Worm (Caenorhabditis elegans) whole organism, midembryonic: Measurements from ENCODE around the gene T24E12.13.
"Not testable (repeated sequence)": the region's sequence is repeated elsewhere in the genome, so short reads cannot be mapped to it uniquely, and the experiment has no call there.

ENCODE experiments used
- T22C8.4 ChIP-seq: fragments of 200-800 bp; sonication (Bioruptor generic); IDR thresholded peaks from 2 replicates; pipeline ENCODE4 v1.3.6; 2022; ENCODE audit warnings: missing genetic modification characterization, missing compliant biosample characterization
- cog-1 ChIP-seq: sonication (generic microtip); optimal IDR thresholded peaks from 2 replicates; lab custom pipeline; 2016; ENCODE audit warnings: missing genetic modification characterization, missing compliant biosample characterization
- flt-1 ChIP-seq: fragments of 200-800 bp; sonication (Bioruptor generic); IDR thresholded peaks from 2 replicates; pipeline ENCODE4 v1.3.6; 2022; ENCODE audit warnings: missing genetic modification characterization, missing compliant biosample characterization
- klf-2 ChIP-seq: fragments of 200-800 bp; sonication (Bioruptor generic); conservative IDR thresholded peaks from 2 replicates; pipeline ENCODE4 v1.3.6; 2022; ENCODE audit warnings: missing genetic modification reagents, missing genetic modification characterization, missing compliant biosample characterization
- med-1 ChIP-seq: sonication (generic microtip); optimal IDR thresholded peaks from 2 replicates; lab custom pipeline; 2017; ENCODE audit warnings: missing genetic modification characterization, mild to moderate bottlenecking, missing compliant biosample characterization, antibody characterized with exemption, missing genetic modification reagents; ENCODE audit not compliant: insufficient read depth
- ref-1 ChIP-seq: fragments of 200-800 bp; sonication (Bioruptor generic); conservative IDR thresholded peaks from 2 replicates; pipeline ENCODE4 v1.3.6; 2022; ENCODE audit warnings: missing genetic modification reagents, missing genetic modification characterization, missing compliant biosample characterization
- tab-1 ChIP-seq: fragments of 200-800 bp; sonication (Bioruptor generic); IDR thresholded peaks from 2 replicates; pipeline ENCODE4 v1.3.6; 2022; ENCODE audit warnings: missing genetic modification characterization, missing compliant biosample characterization
- ztf-23 ChIP-seq: fragments of 200-800 bp; sonication (Bioruptor generic); IDR thresholded peaks from 2 replicates; pipeline ENCODE4 v1.3.6; 2022; ENCODE audit warnings: missing genetic modification reagents, missing genetic modification characterization, missing compliant biosample characterization
- ztf-29 ChIP-seq: fragments of 200-800 bp; sonication (Bioruptor generic); IDR thresholded peaks from 2 replicates; pipeline ENCODE4 v1.3.6; 2022; ENCODE audit warnings: missing genetic modification reagents, missing genetic modification characterization, missing compliant biosample characterization

T24E12.13 gene

DNA sequence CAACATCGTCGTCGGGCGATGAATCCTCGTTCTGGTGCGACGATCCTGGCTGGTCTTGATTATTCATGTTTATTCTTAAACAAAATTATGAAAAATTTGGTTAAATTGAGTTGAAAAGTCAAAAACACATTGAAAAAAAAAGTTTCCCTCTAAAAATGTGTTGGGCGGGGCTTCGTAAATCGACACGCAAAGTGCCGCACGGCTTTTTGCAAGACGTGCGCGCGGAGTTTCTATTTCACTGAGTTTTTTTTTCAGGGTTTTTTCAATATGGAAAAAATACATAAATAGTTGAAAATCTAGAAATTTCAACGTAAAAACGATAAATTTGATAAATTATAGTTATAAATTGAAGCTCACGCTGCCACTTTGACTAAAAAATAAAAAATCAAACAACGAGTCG lies 20.9 kb downstream of the T24E12.13 start, which contains the start of gene F54D10.5:
Gene F54D10.5, minus strand, starts transcription at position 74 of the 400 bp plus-strand sequence.
- no peak for TF ChIP-seq tab-1 (GFP tag; lab: Robert Waterston, UW)
- TF ChIP-seq T22C8.4 (GFP tag; lab: Robert Waterston, UW) = no peak
- TF ChIP-seq flt-1 (GFP tag; lab: Robert Waterston, UW) = 0 out of 2 replicates have a peak, but pooled peaks have one; percentile 18
- no peak for TF ChIP-seq cog-1 (tag; lab: Kevin White, UChicago)
- no peak for TF ChIP-seq ztf-29
- TF ChIP-seq med-1 = peak; percentile 65
- TF ChIP-seq klf-2 (GFP tag; lab: Robert Waterston, UW) = no peak
- no peak for TF ChIP-seq ref-1 (GFP tag; lab: Robert Waterston, UW)
- TF ChIP-seq ztf-23 (GFP tag; lab: Robert Waterston, UW) = peak; percentile 50; the same call in 1 of the 2 replicates

ce11 chrII:3808643-3809042 lies 21.4 kb downstream of the T24E12.13 start:
- TF ChIP-seq tab-1 (GFP tag; lab: Robert Waterston, UW) = no peak
- no peak for TF ChIP-seq cog-1 (tag; lab: Kevin White, UChicago)

DNA sequence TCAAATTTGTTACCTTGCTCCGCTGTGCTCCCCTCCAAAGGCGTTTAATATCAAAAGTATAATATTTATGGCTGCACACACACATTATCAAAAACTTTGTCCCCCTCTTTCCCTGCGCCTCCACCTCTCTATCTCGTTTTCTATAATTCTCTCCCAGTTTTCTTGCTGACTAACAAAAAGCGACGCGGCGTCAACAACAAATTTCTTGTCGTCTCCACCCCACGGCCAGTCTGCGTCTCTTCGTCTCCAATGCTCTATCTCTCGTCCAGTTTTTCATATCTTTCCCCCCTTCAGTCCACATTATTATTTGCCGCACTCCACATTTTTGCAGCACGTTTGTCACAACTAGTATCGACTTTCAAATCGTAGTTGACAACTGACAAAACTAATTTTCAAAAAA lies 23.3 kb downstream of the T24E12.13 start:
- TF ChIP-seq cog-1 (tag; lab: Kevin White, UChicago) (peak; percentile 54), ztf-29 (no peak)

- no peak for TF ChIP-seq ztf-29
- no peak for TF ChIP-seq ref-1 (GFP tag; lab: Robert Waterston, UW)
- TF ChIP-seq med-1 = no peak
- TF ChIP-seq cog-1 (tag; lab: Kevin White, UChicago) = no peak
- no peak for TF ChIP-seq tab-1 (GFP tag; lab: Robert Waterston, UW)
- no peak for TF ChIP-seq flt-1 (GFP tag; lab: Robert Waterston, UW)
- TF ChIP-seq klf-2 (GFP tag; lab: Robert Waterston, UW) = no peak
- no peak for TF ChIP-seq T22C8.4 (GFP tag; lab: Robert Waterston, UW)
- TF ChIP-seq ztf-23 (GFP tag; lab: Robert Waterston, UW) = no peak
These were observed 24.6 kb downstream of the T24E12.13 start, which contains the start of gene lido-15 for ce11 chrII:3811816-3812332. lido-15 (plus strand) TSS chrII:3812282.

- TF ChIP-seq ztf-23 (GFP tag; lab: Robert Waterston, UW) (no peak), med-1 (no peak), flt-1 (GFP tag; lab: Robert Waterston, UW) (no peak), T22C8.4 (GFP tag; lab: Robert Waterston, UW) (no peak), klf-2 (GFP tag; lab: Robert Waterston, UW) (no peak), tab-1 (GFP tag; lab: Robert Waterston, UW) (no peak), ztf-29 (no peak), ref-1 (GFP tag; lab: Robert Waterston, UW) (no peak), cog-1 (tag; lab: Kevin White, UChicago) (no peak)
These were observed 28.4 kb downstream of the T24E12.13 start for ce11 chrII:3815445-3816208.

ce11 chrII:3816251-3816849 lies 29.1 kb downstream of the T24E12.13 start, which contains the start of gene fbxa-24:
fbxa-24 (plus strand) TSS chrII:3816526.
- not testable (repeated sequence) for TF ChIP-seq cog-1 (tag; lab: Kevin White, UChicago); tab-1 (GFP tag; lab: Robert Waterston, UW); ref-1 (GFP tag; lab: Robert Waterston, UW)

DNA sequence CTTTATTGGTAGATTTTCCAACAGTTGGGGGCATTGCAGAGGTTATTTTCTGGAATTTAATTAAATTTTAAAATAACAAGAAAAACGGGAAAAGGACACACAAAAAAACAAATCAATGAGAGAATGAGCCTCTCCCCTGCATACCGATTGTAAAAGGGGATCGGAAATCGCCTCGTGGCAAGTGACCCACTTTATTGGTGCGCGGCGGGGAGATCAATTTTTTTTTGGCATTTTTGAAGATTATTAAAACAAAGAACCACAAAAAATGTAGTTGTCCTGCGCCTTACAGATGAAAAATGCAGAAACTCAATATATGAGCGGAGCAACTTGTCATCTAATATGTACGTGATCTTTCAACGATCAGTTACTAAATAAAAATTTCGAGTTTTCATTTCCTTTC lies 34.0 kb downstream of the T24E12.13 start, which contains the start of gene F54D10.7:
Gene F54D10.7, minus strand, starts transcription at position 49 of the 400 bp plus-strand sequence.
- TF ChIP-seq klf-2 (GFP tag; lab: Robert Waterston, UW) (no peak), med-1 (no peak), tab-1 (GFP tag; lab: Robert Waterston, UW) (no peak), ref-1 (GFP tag; lab: Robert Waterston, UW) (no peak), ztf-23 (GFP tag; lab: Robert Waterston, UW) (no peak), T22C8.4 (GFP tag; lab: Robert Waterston, UW) (no peak), ztf-29 (no peak)

DNA sequence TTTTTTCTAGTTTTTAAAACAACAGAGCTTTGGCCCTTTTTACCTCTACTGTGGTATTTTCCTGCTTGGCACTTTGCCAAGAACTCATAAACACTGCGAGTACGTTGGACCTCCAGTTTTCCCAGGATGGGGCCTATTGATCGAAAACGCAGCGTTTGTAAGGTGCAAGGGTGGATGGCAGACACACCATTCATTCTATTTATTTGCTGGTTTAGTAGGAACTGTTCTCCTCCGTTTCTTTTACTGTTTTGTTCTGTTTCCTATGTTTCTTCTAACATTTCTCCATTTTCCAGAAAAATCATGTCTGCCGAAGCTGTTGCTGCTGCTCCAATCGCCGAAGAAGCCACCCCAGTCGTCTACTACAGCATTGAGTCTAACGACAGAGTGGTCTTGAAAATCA lies 36.6 kb downstream of the T24E12.13 start, which contains the start of gene skr-15:
Gene skr-15, plus strand, starts transcription at position 301 of the 400 bp plus-strand sequence.
- TF ChIP-seq klf-2 (GFP tag; lab: Robert Waterston, UW) (no peak), tab-1 (GFP tag; lab: Robert Waterston, UW) (no peak), ztf-29 (no peak), ref-1 (GFP tag; lab: Robert Waterston, UW) (no peak), flt-1 (GFP tag; lab: Robert Waterston, UW) (no peak), med-1 (no peak), T22C8.4 (GFP tag; lab: Robert Waterston, UW) (no peak), ztf-23 (GFP tag; lab: Robert Waterston, UW) (no peak), cog-1 (tag; lab: Kevin White, UChicago) (no peak)

DNA sequence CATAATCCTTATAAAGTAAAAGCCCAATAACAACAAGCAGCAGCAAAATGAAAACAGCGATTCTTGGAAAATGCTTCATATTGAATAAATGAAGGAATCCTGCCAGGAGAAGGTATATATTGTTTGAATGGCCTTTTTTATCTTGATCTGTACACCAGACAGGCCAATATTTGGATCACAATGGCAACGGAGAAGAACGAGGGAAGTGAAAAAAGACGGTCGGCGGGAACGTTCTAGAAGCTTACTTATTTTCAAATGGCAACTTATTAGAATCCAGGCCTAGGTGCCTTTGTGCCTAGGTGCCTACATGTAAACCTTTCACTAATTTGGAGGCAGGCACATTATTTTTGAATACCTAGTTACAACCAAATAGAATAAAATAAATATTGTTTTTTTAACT lies 40.5 kb downstream of the T24E12.13 start, which contains the start of gene F54D10.8:
Gene F54D10.8, minus strand, starts transcription at position 101 of the 400 bp plus-strand sequence.
- no peak for TF ChIP-seq med-1
- no peak for TF ChIP-seq T22C8.4 (GFP tag; lab: Robert Waterston, UW)
- no peak for TF ChIP-seq ztf-23 (GFP tag; lab: Robert Waterston, UW)
- TF ChIP-seq ztf-29 = no peak
